Fruit fly (Drosophila melanogaster) whole organism: ENCODE measurements around the gene Jupiter.

Experiments used
- CG8478 ChIP-seq: fragments of >200 bp; optimal IDR thresholded peaks from 2 replicates; lab custom pipeline; 2018; ENCODE audit warnings: inconsistent platforms
- Dll ChIP-seq: fragments of >200 bp; optimal IDR thresholded peaks from 2 replicates; lab custom pipeline; 2017
- EcR ChIP-seq, 2 experiments: fragments of >200 bp; optimal IDR thresholded peaks; 2 replicates each; lab custom pipeline; 2017; ENCODE audit warnings: missing biosample characterization in 2 of 2, missing genetic modification characterization in 2 of 2, missing genetic modification reagents in 2 of 2
- psq ChIP-seq: fragments of >200 bp; optimal IDR thresholded peaks from 2 replicates; lab custom pipeline; 2017
- usp ChIP-seq: fragments of >200 bp; optimal IDR thresholded peaks from 2 replicates; lab custom pipeline; 2017; ENCODE audit warnings: missing biosample characterization, missing genetic modification characterization, mixed read lengths

DNA sequence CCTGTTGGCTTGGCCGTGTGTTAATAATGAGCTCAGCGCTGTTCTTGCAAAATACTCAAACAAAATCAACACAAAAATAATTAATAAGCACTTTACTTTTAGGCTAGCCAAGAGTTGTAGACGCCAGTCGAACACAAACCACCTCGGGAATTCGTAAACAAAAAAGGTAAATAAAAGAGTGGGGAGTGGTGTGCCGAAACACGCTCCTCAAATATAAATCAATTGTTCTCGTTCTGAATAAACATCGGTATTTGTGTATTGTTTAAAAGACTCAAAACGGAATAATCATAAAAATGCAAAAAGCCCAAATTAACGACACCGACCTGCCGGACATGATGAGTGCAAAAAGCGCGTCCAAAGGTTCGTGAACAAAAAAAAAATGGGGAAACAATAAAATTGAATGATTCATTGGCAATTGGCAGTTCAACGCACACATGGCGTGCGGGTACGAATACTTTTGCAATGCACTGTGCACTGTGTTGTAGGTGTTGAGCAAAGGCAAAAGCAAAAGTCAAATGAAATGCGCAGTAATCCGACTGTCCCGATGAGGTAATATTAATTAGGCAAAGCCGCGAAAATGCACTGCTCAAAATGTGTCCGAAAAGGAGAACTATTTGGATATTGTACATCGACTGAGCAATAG is 20.4 kb upstream of the Jupiter start:
- no peak for TF ChIP-seq usp
- TF ChIP-seq psq (lab: Kevin White, UChicago), result no peak
- TF ChIP-seq CG8478, result no peak
- no peak for TF ChIP-seq Dll (lab: Kevin White, UChicago)
- TF ChIP-seq EcR (GFP tag; optimal IDR thresholded peaks at IDR 0.05; lab: Kevin White, UChicago), result no peak
